Fruit fly (Drosophila melanogaster) Kc167 (cell line): Measurements from ENCODE around the gene tctn.

Experiments
- Myc ChIP-seq: fragments of >200 bp; optimal IDR thresholded peaks from 2 replicates; lab custom pipeline; 2017; ENCODE audit warnings: missing external identifiers
- h ChIP-seq: fragments of >200 bp; optimal IDR thresholded peaks from 3 replicates; lab custom pipeline; 2018; ENCODE audit warnings: missing external identifiers
- insv ChIP-seq: fragments of >200 bp; optimal IDR thresholded peaks from 3 replicates; lab custom pipeline; 2018; ENCODE audit warnings: missing external identifiers
- psq ChIP-seq: fragments of >200 bp; optimal IDR thresholded peaks from 2 replicates; lab custom pipeline; 2017; ENCODE audit warnings: missing external identifiers
- ttk ChIP-seq: sonication (Bioruptor generic); optimal IDR thresholded peaks from 2 replicates; lab custom pipeline; 2017; ENCODE audit warnings: missing external identifiers

DNA sequence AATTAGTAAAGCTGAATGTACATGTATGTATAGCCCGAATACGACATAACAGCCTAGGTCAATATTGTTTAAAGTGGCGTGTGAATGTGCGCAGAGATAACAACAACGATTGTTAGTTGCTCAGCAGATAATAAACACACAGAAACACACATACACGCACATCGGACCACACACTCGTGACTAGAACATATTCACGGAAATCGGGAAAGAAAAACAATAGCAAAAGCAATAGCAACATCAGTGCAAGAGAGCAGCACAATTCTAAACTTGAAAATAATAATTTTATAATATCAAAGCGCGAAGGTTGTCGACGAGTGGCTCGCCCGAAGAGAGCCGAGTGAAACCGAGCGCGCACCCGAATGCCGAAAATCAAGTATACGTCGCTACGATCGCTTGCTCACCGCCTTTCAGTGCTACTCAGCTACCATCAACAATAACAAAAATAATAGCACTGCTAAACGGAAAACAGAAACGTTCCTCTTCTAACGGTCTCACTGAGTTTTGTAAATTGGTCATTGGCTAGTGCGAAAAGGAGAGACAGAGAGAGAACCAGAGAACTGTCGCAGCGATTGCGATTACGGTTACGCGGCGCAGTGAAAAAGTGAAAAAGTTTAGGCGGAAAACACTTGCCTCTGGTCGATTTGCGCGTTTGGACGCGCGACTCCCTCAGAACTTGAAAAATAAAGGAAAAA lies 47.4 kb downstream of the tctn start:
- no peak for TF ChIP-seq insv
- no peak for TF ChIP-seq h (lab: Kevin White, UChicago)
- no peak for TF ChIP-seq psq
- no peak for TF ChIP-seq Myc
- no peak for TF ChIP-seq ttk (lab: Kevin White, UChicago)
